Worm (Caenorhabditis elegans): ENCODE measurements around the gene T14B4.1.
"Not testable (repeated sequence)": the region's sequence is repeated elsewhere in the genome, so short reads cannot be mapped to it uniquely, and the experiment has no call there.

T14B4.1 gene

ce11 chrII:6770030-6770429 is 33.3 kb downstream of the T14B4.1 start:
- TF ChIP-seq hnd-1 (tag; optimal IDR thresholded peaks at IDR 0.05) = no peak
- TF ChIP-seq scrt-1 (GFP tag; IDR thresholded peaks at IDR 0.05) = 0 out of 2 replicates have a peak, but pooled peaks have one; percentile 40

- TF ChIP-seq F13C5.2 (tag; optimal IDR thresholded peaks at IDR 0.05) (no peak), ama-1 (optimal IDR thresholded peaks at IDR 0.05) (no peak), hmg-4 (GFP tag; optimal IDR thresholded peaks at IDR 0.05) (no peak), pes-1 (GFP tag; IDR thresholded peaks at IDR 0.05) (no peak), aly-1 (tag; optimal IDR thresholded peaks at IDR 0.05) (no peak), B0310.2 (tag; optimal IDR thresholded peaks at IDR 0.05) (no peak), ceh-36 (tag; optimal IDR thresholded peaks at IDR 0.05) (no peak), sea-1 (GFP tag; conservative IDR thresholded peaks at IDR 0.05) (no peak), hmbx-1 (tag; optimal IDR thresholded peaks at IDR 0.05) (no peak), flt-1 (GFP tag; IDR thresholded peaks at IDR 0.05) (no peak), scrt-1 (GFP tag; IDR thresholded peaks at IDR 0.05) (no peak), ceh-13 (GFP tag; optimal IDR thresholded peaks at IDR 0.05) (no peak), tbx-37 (GFP tag; conservative IDR thresholded peaks at IDR 0.05) (no peak)
Measured at ce11 chrII:6772482-6772881, 35.8 kb downstream of the T14B4.1 start.

ce11 chrII:6775076-6775475 is 38.4 kb downstream of the T14B4.1 start, which contains the start of gene agr-1:
Gene agr-1, minus strand, starts transcription at chrII:6775176.
- not testable (repeated sequence) for TF ChIP-seq ceh-36 (tag; optimal IDR thresholded peaks at IDR 0.05); ceh-13 (GFP tag; optimal IDR thresholded peaks at IDR 0.05); pes-1 (GFP tag; IDR thresholded peaks at IDR 0.05)

ce11 chrII:6776418-6777034 is 39.8 kb downstream of the T14B4.1 start, which contains the start of gene ssup-72:
Gene ssup-72, plus strand, starts transcription at chrII:6776598.
- peak; percentile 75 for TF ChIP-seq tbx-37 (GFP tag; conservative IDR thresholded peaks at IDR 0.05)
- no peak for TF ChIP-seq hnd-1 (tag; optimal IDR thresholded peaks at IDR 0.05)
- peak; percentile 35 for TF ChIP-seq hmg-4 (GFP tag; optimal IDR thresholded peaks at IDR 0.05)

- TF ChIP-seq B0310.2 (tag; optimal IDR thresholded peaks at IDR 0.05) = no peak
- no peak for TF ChIP-seq sea-1 (GFP tag; conservative IDR thresholded peaks at IDR 0.05)
- TF ChIP-seq pes-1 (GFP tag; IDR thresholded peaks at IDR 0.05) = no peak
- TF ChIP-seq flt-1 (GFP tag; IDR thresholded peaks at IDR 0.05) = no peak
- TF ChIP-seq hmg-4 (GFP tag; optimal IDR thresholded peaks at IDR 0.05) = no peak
- no peak for TF ChIP-seq ceh-13 (GFP tag; optimal IDR thresholded peaks at IDR 0.05)
- TF ChIP-seq ceh-36 (tag; optimal IDR thresholded peaks at IDR 0.05) = no peak
- TF ChIP-seq scrt-1 (GFP tag; IDR thresholded peaks at IDR 0.05) = no peak
Measured at ce11 chrII:6779104-6779503, 42.4 kb downstream of the T14B4.1 start, which contains the start of gene T13C2.7. Gene T13C2.7, plus strand, starts transcription at chrII:6779404.

- no peak for TF ChIP-seq tra-4 (tag; optimal IDR thresholded peaks at IDR 0.05)
Measured at ce11 chrII:6781231-6781630, 44.5 kb downstream of the T14B4.1 start.

ce11 chrII:6781983-6782382 is 45.3 kb downstream of the T14B4.1 start:
- TF ChIP-seq ets-7 (tag; optimal IDR thresholded peaks at IDR 0.05) = no peak
- TF ChIP-seq tbx-37 (GFP tag; conservative IDR thresholded peaks at IDR 0.05) = no peak
- no peak for TF ChIP-seq scrt-1 (GFP tag; IDR thresholded peaks at IDR 0.05)
- TF ChIP-seq flt-1 (GFP tag; IDR thresholded peaks at IDR 0.05) = no peak
- no peak for TF ChIP-seq B0310.2 (tag; optimal IDR thresholded peaks at IDR 0.05)
- TF ChIP-seq aly-1 (tag; optimal IDR thresholded peaks at IDR 0.05) = no peak
- TF ChIP-seq hmg-4 (GFP tag; optimal IDR thresholded peaks at IDR 0.05) = no peak
- no peak for TF ChIP-seq tbx-11 (GFP tag; IDR thresholded peaks at IDR 0.05)

ce11 chrII:6782738-6783163 is 46.0 kb downstream of the T14B4.1 start:
- no peak for TF ChIP-seq ceh-36 (tag; optimal IDR thresholded peaks at IDR 0.05)
- TF ChIP-seq ceh-13 (GFP tag; optimal IDR thresholded peaks at IDR 0.05) = no peak
- TF ChIP-seq aly-1 (tag; optimal IDR thresholded peaks at IDR 0.05) = no peak
- peak; percentile 50 for TF ChIP-seq hmg-4 (GFP tag; optimal IDR thresholded peaks at IDR 0.05)
- TF ChIP-seq B0310.2 (tag; optimal IDR thresholded peaks at IDR 0.05) = no peak
- no peak for TF ChIP-seq flt-1 (GFP tag; IDR thresholded peaks at IDR 0.05)
- TF ChIP-seq tbx-37 (GFP tag; conservative IDR thresholded peaks at IDR 0.05) = no peak
- TF ChIP-seq ets-7 (tag; optimal IDR thresholded peaks at IDR 0.05) = no peak

ce11 chrII:6783377-6783829 is 46.7 kb downstream of the T14B4.1 start, which contains the start of gene gldi-2:
Gene gldi-2, plus strand, starts transcription at chrII:6783427.
- TF ChIP-seq B0310.2 (tag; optimal IDR thresholded peaks at IDR 0.05) (no peak), pes-1 (GFP tag; IDR thresholded peaks at IDR 0.05) (no peak), tbx-11 (GFP tag; IDR thresholded peaks at IDR 0.05) (no peak), scrt-1 (GFP tag; IDR thresholded peaks at IDR 0.05) (no peak)
